Fruit fly (Drosophila melanogaster) whole organism, embryonic: ENCODE data around the gene CG14362.

ENCODE experiments used
- Awh ChIP-seq: fragments of 200-800 bp; sonication (Bioruptor generic); IDR thresholded peaks from 2 replicates; pipeline ENCODE4, ENCODE4 v1.3.6; 2022; ENCODE audit warnings: missing biosample characterization, missing genetic modification characterization
- B-H2 ChIP-seq: fragments of 200-800 bp; sonication (Bioruptor generic); optimal IDR thresholded peaks from 2 replicates; lab custom pipeline; 2018; ENCODE audit warnings: missing biosample characterization, mild to moderate bottlenecking, missing genetic modification characterization
- BEAF-32 ChIP-seq: fragments of 200-800 bp; sonication (Bioruptor generic); optimal IDR thresholded peaks from 3 replicates; lab custom pipeline; 2017; ENCODE audit warnings: missing biosample characterization, missing genetic modification characterization, mild to moderate bottlenecking, moderate library complexity, missing genetic modification reagents
- Bgb ChIP-seq: fragments of 200-800 bp; sonication (Bioruptor generic); IDR thresholded peaks from 2 replicates; pipeline ENCODE4 v1.3.6; 2022; ENCODE audit warnings: missing biosample characterization, missing genetic modification characterization; ENCODE audit not compliant: partially characterized antibody
- CG11085 ChIP-seq: fragments of 200-800 bp; sonication (Bioruptor generic); IDR thresholded peaks from 2 replicates; pipeline ENCODE4 v1.3.6; 2022; ENCODE audit warnings: missing biosample characterization, missing genetic modification characterization
- CG11247 ChIP-seq: fragments of 200-800 bp; sonication (Bioruptor generic); IDR thresholded peaks from 2 replicates; pipeline ENCODE4 v1.3.6; 2022; ENCODE audit warnings: missing biosample characterization, missing genetic modification characterization
- CG11695 ChIP-seq: fragments of 200-800 bp; sonication (Bioruptor generic); IDR thresholded peaks from 3 replicates; pipeline ENCODE4 v1.3.6; 2022; ENCODE audit warnings: missing biosample characterization, missing genetic modification characterization
- CG12299 ChIP-seq: fragments of 200-800 bp; sonication (Bioruptor generic); optimal IDR thresholded peaks from 2 replicates; lab custom pipeline; 2018; ENCODE audit warnings: missing biosample characterization, mild to moderate bottlenecking, missing genetic modification characterization
- CG12391 ChIP-seq: fragments of 200-800 bp; sonication (Bioruptor generic); optimal IDR thresholded peaks from 3 replicates; lab custom pipeline; 2018; ENCODE audit warnings: missing biosample characterization, mild to moderate bottlenecking, missing genetic modification characterization, moderate library complexity
- CG12659 ChIP-seq: fragments of 200-800 bp; sonication (Bioruptor generic); optimal IDR thresholded peaks from 3 replicates; lab custom pipeline; 2017; ENCODE audit warnings: mild to moderate bottlenecking, missing biosample characterization, missing genetic modification reagents, missing genetic modification characterization
- CG13287 ChIP-seq: fragments of 200-800 bp; sonication (Bioruptor generic); IDR thresholded peaks from 2 replicates; pipeline ENCODE4 v1.3.6; 2022; ENCODE audit warnings: missing biosample characterization, missing genetic modification characterization; ENCODE audit not compliant: partially characterized antibody
- CG13424 ChIP-seq: fragments of 200-800 bp; sonication (Bioruptor generic); optimal IDR thresholded peaks from 2 replicates; lab custom pipeline; 2019; ENCODE audit warnings: missing biosample characterization, mild to moderate bottlenecking, missing genetic modification characterization, moderate library complexity
- CG14014 ChIP-seq: fragments of 200-800 bp; sonication (Bioruptor generic); IDR thresholded peaks from 2 replicates; pipeline ENCODE4 v1.3.6; 2022; ENCODE audit warnings: missing biosample characterization, missing genetic modification characterization
- CG15601 ChIP-seq: fragments of 200-800 bp; sonication (Bioruptor generic); optimal IDR thresholded peaks from 3 replicates; lab custom pipeline; 2019; ENCODE audit warnings: missing biosample characterization, mild to moderate bottlenecking, missing genetic modification characterization, moderate library complexity
- CG18619 ChIP-seq: fragments of 200-800 bp; sonication (Bioruptor generic); optimal IDR thresholded peaks from 3 replicates; lab custom pipeline; 2017; ENCODE audit warnings: missing biosample characterization, mild to moderate bottlenecking, missing genetic modification characterization
- CG2199 ChIP-seq: fragments of 200-800 bp; sonication (Bioruptor generic); IDR thresholded peaks from 3 replicates; pipeline ENCODE4 v1.3.6; 2022; ENCODE audit warnings: missing biosample characterization, missing genetic modification characterization
- CG3407 ChIP-seq: fragments of 200-800 bp; sonication (Bioruptor generic); optimal IDR thresholded peaks from 2 replicates; lab custom pipeline; 2018; ENCODE audit warnings: missing biosample characterization, mild to moderate bottlenecking, missing genetic modification characterization
- CG4617 ChIP-seq: fragments of 200-800 bp; sonication (Bioruptor generic); optimal IDR thresholded peaks from 3 replicates; lab custom pipeline; 2016; ENCODE audit warnings: missing biosample characterization, missing genetic modification characterization, borderline replicate concordance
- CG4820 ChIP-seq: fragments of 200-800 bp; sonication (Bioruptor generic); optimal IDR thresholded peaks from 3 replicates; lab custom pipeline; 2016; ENCODE audit warnings: missing biosample characterization, missing genetic modification characterization
- CG5245 ChIP-seq: fragments of 200-800 bp; sonication (Bioruptor generic); optimal IDR thresholded peaks from 3 replicates; lab custom pipeline; 2016; ENCODE audit warnings: missing biosample characterization, missing genetic modification characterization
- CG7372 ChIP-seq: fragments of 200-800 bp; sonication (Bioruptor generic); IDR thresholded peaks from 2 replicates; pipeline ENCODE4 v1.3.6; 2022; ENCODE audit warnings: missing biosample characterization, missing genetic modification characterization
- CG9727 ChIP-seq: fragments of 200-800 bp; sonication (Bioruptor generic); optimal IDR thresholded peaks from 3 replicates; lab custom pipeline; 2017; ENCODE audit warnings: missing biosample characterization, mild to moderate bottlenecking, missing genetic modification characterization
- Dbx ChIP-seq: fragments of 200-800 bp; sonication (Bioruptor generic); IDR thresholded peaks from 3 replicates; pipeline ENCODE4 v1.3.6; 2022; ENCODE audit warnings: missing biosample characterization, missing genetic modification characterization
- Dek ChIP-seq: fragments of 200-800 bp; sonication (Bioruptor generic); optimal IDR thresholded peaks from 3 replicates; lab custom pipeline; 2019; ENCODE audit warnings: missing biosample characterization, mild to moderate bottlenecking, missing genetic modification characterization, moderate library complexity
- MTF-1 ChIP-seq: fragments of 200-800 bp; sonication (Bioruptor generic); optimal IDR thresholded peaks from 2 replicates; lab custom pipeline; 2018; ENCODE audit warnings: missing biosample characterization, mild to moderate bottlenecking, missing genetic modification characterization, borderline replicate concordance
- Max ChIP-seq: fragments of 200-800 bp; sonication (Bioruptor generic); optimal IDR thresholded peaks from 2 replicates; lab custom pipeline; 2016; ENCODE audit warnings: missing biosample characterization, mild to moderate bottlenecking, missing genetic modification characterization
- Poxn ChIP-seq: fragments of 200-800 bp; sonication (Bioruptor generic); IDR thresholded peaks from 2 replicates; pipeline ENCODE4 v1.3.6; 2022; ENCODE audit warnings: missing biosample characterization, missing genetic modification characterization
- Stat92E ChIP-seq, 3 experiments: fragments of >200 bp in 2 of 3; fragments of 200-800 bp in 1 of 3; sonication (Bioruptor generic) in 1 of 3; optimal IDR thresholded peaks; 2 replicates each; lab custom pipeline; 2017 to 2019; ENCODE audit warnings: missing biosample characterization in 3 of 3, missing genetic modification characterization in 3 of 3, mild to moderate bottlenecking in 1 of 3, moderate library complexity in 1 of 3
- Tbp ChIP-seq: fragments of >200 bp; optimal IDR thresholded peaks from 2 replicates; lab custom pipeline; 2018; ENCODE audit warnings: missing biosample characterization, missing genetic modification characterization
- abd-A ChIP-seq: fragments of 200-800 bp; sonication (Bioruptor generic); optimal IDR thresholded peaks from 3 replicates; lab custom pipeline; 2019; ENCODE audit warnings: missing biosample characterization, mild to moderate bottlenecking, missing genetic modification characterization, moderate library complexity
- cas ChIP-seq: fragments of 200-800 bp; sonication (Bioruptor generic); IDR thresholded peaks from 2 replicates; pipeline ENCODE4 v1.3.6; 2022; ENCODE audit warnings: missing biosample characterization, missing genetic modification characterization
- cwo ChIP-seq: fragments of 200-800 bp; sonication (Bioruptor generic); optimal IDR thresholded peaks from 3 replicates; lab custom pipeline; 2017; ENCODE audit warnings: missing biosample characterization, missing genetic modification characterization, mild to moderate bottlenecking, moderate library complexity, missing genetic modification reagents
- dimm ChIP-seq: fragments of 200-800 bp; sonication (Bioruptor generic); IDR thresholded peaks from 2 replicates; pipeline ENCODE4 v1.3.6; 2022; ENCODE audit warnings: missing biosample characterization, missing genetic modification characterization
- ewg ChIP-seq: fragments of 200-800 bp; sonication (Bioruptor generic); optimal IDR thresholded peaks from 3 replicates; lab custom pipeline; 2017; ENCODE audit warnings: mild to moderate bottlenecking, missing biosample characterization, missing genetic modification reagents, missing genetic modification characterization
- her ChIP-seq: fragments of 200-800 bp; sonication (Bioruptor generic); optimal IDR thresholded peaks from 2 replicates; lab custom pipeline; 2016; ENCODE audit warnings: missing biosample characterization, missing genetic modification characterization
- jing ChIP-seq: fragments of 200-800 bp; sonication (Bioruptor generic); optimal IDR thresholded peaks from 2 replicates; lab custom pipeline; 2018; ENCODE audit warnings: missing biosample characterization, mild to moderate bottlenecking, missing genetic modification characterization
- ken ChIP-seq: fragments of 200-800 bp; sonication (Bioruptor generic); IDR thresholded peaks from 3 replicates; pipeline ENCODE4 v1.3.6; 2022; ENCODE audit warnings: missing biosample characterization, missing genetic modification characterization
- kni ChIP-seq: fragments of 200-800 bp; sonication (Bioruptor generic); optimal IDR thresholded peaks from 3 replicates; lab custom pipeline; 2017; ENCODE audit warnings: mild to moderate bottlenecking, missing biosample characterization, missing genetic modification reagents, missing genetic modification characterization
- lmd ChIP-seq: fragments of 200-800 bp; sonication (Bioruptor generic); IDR thresholded peaks from 2 replicates; pipeline ENCODE4 v1.3.6; 2022; ENCODE audit warnings: missing biosample characterization, missing genetic modification characterization
- mam ChIP-seq: fragments of 200-800 bp; sonication (Bioruptor generic); optimal IDR thresholded peaks from 3 replicates; lab custom pipeline; 2016; ENCODE audit warnings: missing biosample characterization, missing genetic modification characterization
- oc ChIP-seq: fragments of 200-800 bp; sonication (Bioruptor generic); optimal IDR thresholded peaks from 2 replicates; lab custom pipeline; 2018; ENCODE audit warnings: missing biosample characterization, mild to moderate bottlenecking, missing genetic modification characterization, moderate library complexity
- pb ChIP-seq: fragments of 200-800 bp; sonication (Bioruptor generic); optimal IDR thresholded peaks from 3 replicates; lab custom pipeline; 2016; ENCODE audit warnings: missing biosample characterization, missing genetic modification characterization
- run ChIP-seq: fragments of 200-800 bp; sonication (Bioruptor generic); optimal IDR thresholded peaks from 3 replicates; lab custom pipeline; 2018; ENCODE audit warnings: missing biosample characterization, mild to moderate bottlenecking, missing genetic modification characterization
- sens ChIP-seq: fragments of 200-800 bp; sonication (Bioruptor generic); peaks from one replicate; lab custom pipeline; 2016; ENCODE audit warnings: missing biosample characterization, missing genetic modification characterization
- shn ChIP-seq: fragments of 200-800 bp; sonication (Bioruptor generic); optimal IDR thresholded peaks from 3 replicates; lab custom pipeline; 2016; ENCODE audit warnings: missing biosample characterization, missing genetic modification characterization
- sim ChIP-seq: fragments of 200-800 bp; sonication (Bioruptor generic); IDR thresholded peaks from 2 replicates; pipeline ENCODE4 v1.3.6; 2022; ENCODE audit warnings: missing biosample characterization, missing genetic modification characterization
- stwl ChIP-seq: fragments of 200-800 bp; sonication (Bioruptor generic); optimal IDR thresholded peaks from 3 replicates; lab custom pipeline; 2018; ENCODE audit warnings: missing biosample characterization, mild to moderate bottlenecking, missing genetic modification characterization, moderate library complexity
- tgo ChIP-seq: fragments of 200-800 bp; sonication (Bioruptor generic); IDR thresholded peaks from 3 replicates; pipeline ENCODE4 v1.3.6; 2022; ENCODE audit warnings: missing biosample characterization, missing genetic modification characterization
- vvl ChIP-seq: fragments of 200-800 bp; sonication (Bioruptor generic); IDR thresholded peaks from 2 replicates; pipeline ENCODE4 v1.3.6; 2022; ENCODE audit warnings: missing biosample characterization, missing genetic modification characterization
- wdn ChIP-seq: fragments of 200-800 bp; sonication (Bioruptor generic); IDR thresholded peaks from 2 replicates; pipeline ENCODE4 v1.3.6; 2022; ENCODE audit warnings: missing biosample characterization, missing genetic modification characterization
- zen ChIP-seq: fragments of 200-800 bp; sonication (Bioruptor generic); optimal IDR thresholded peaks from 3 replicates; lab custom pipeline; 2018; ENCODE audit warnings: missing biosample characterization, mild to moderate bottlenecking, missing genetic modification characterization, moderate library complexity

The CG14362 gene

DNA sequence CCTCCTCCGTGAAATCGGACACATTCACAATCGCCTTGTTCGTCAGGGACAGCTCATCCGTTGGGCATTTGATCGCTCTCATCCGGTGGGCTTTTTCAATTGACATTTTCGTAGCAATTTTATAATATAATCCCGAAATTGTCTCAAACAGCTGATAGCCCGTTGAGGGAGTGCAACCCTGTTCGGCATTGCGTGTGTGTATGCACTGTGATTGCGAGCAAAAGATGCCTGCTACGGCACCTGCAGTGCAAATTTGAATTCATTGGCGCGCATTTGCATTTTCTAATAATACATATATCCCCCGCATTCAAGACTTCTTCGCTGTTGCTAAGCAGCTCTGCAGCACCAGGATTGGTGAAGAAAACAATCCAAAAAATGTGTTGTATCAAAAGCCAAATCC, 17.4 kb downstream of the CG14362 start, which contains the start of gene Nsf2 (continued):
- TF ChIP-seq CG12299 (no peak), sim (GFP tag; lab: Robert Waterston, UW) (no peak), ken (GFP tag; lab: Robert Waterston, UW) (peak; percentile 59; the same call in 1 of the 3 replicates), cwo (GFP tag; lab: Kevin White, UChicago) (no peak), shn (peak; percentile 29), CG13424 (tag; lab: Kevin White, UChicago) (peak; percentile 12), lmd (peak; percentile 6; the same call in 1 of the 2 replicates), BEAF-32 (GFP tag; lab: Kevin White, UChicago) (peak; percentile 44), sens (GFP tag; lab: Kevin White, UChicago) (peak; percentile 87), mam (GFP tag; lab: Kevin White, UChicago) (no peak), zen (tag; lab: Kevin White, UChicago) (peak; percentile 12), CG12391 (tag; lab: Kevin White, UChicago) (peak; percentile 8), oc (tag; lab: Kevin White, UChicago) (peak; percentile 49), jing (GFP tag; lab: Kevin White, UChicago) (no peak), Stat92E (GFP tag; optimal IDR thresholded peaks at IDR 0.05; lab: Kevin White, UChicago) (peak in 1 of 3 experiments; percentile 30), B-H2 (GFP tag; lab: Kevin White, UChicago) (no peak), CG14014 (GFP tag; lab: Robert Waterston, UW) (no peak), CG4820 (GFP tag; lab: Kevin White, UChicago) (no peak), Awh (GFP tag; lab: Robert Waterston, UW) (no peak), dimm (GFP tag; lab: Robert Waterston, UW) (no peak), wdn (GFP tag; lab: Robert Waterston, UW) (no peak), Max (GFP tag; lab: Kevin White, UChicago) (peak; percentile 19), CG5245 (no peak), CG15601 (tag; lab: Kevin White, UChicago) (peak; percentile 12), CG11247 (GFP tag; lab: Robert Waterston, UW) (no peak), MTF-1 (GFP tag; lab: Kevin White, UChicago) (peak; percentile 11), pb (GFP tag; lab: Kevin White, UChicago) (no peak), CG13287 (GFP tag; lab: Robert Waterston, UW) (peak; percentile 51; the same call in 1 of the 2 replicates), CG3407 (GFP tag; lab: Kevin White, UChicago) (no peak), ewg (GFP tag; lab: Kevin White, UChicago) (no peak), Poxn (no peak), vvl (GFP tag; lab: Robert Waterston, UW) (peak; percentile 71), CG11695 (no peak), cas (no peak), Dbx (GFP tag; lab: Robert Waterston, UW) (0 out of 3 replicates have a peak, but pooled peaks have one; percentile 25), Tbp (no peak), CG9727 (GFP tag; lab: Kevin White, UChicago) (peak; percentile 30), her (peak; percentile 37), Dek (tag; lab: Kevin White, UChicago) (no peak), CG11085 (GFP tag; lab: Robert Waterston, UW) (no peak), CG4617 (GFP tag; lab: Kevin White, UChicago) (peak; percentile 86), CG7372 (GFP tag; lab: Robert Waterston, UW) (no peak), tgo (no peak), stwl (peak; percentile 79), CG12659 (GFP tag; lab: Kevin White, UChicago) (peak; percentile 49), kni (GFP tag; lab: Kevin White, UChicago) (peak; percentile 19), abd-A (tag; lab: Kevin White, UChicago) (no peak), run (tag; lab: Kevin White, UChicago) (no peak), Bgb (GFP tag; lab: Robert Waterston, UW) (peak; percentile 32; the same call in 1 of the 2 replicates), CG18619 (no peak), CG2199 (0 out of 3 replicates have a peak, but pooled peaks have one; percentile 52)
